Worm (Caenorhabditis elegans) whole organism, young adult: ENCODE results near the gene blos-8.

Experiments used
- B0261.1 ChIP-seq: sonication (generic microtip); optimal IDR thresholded peaks from 2 replicates; lab custom pipeline; 2016; ENCODE audit warnings: mild to moderate bottlenecking, missing genetic modification characterization, moderate library complexity, missing compliant biosample characterization
- C06A6.2 ChIP-seq: fragments of 200-800 bp; sonication (Bioruptor generic); conservative IDR thresholded peaks from 2 replicates; pipeline ENCODE4 v1.3.6; 2022; ENCODE audit warnings: missing genetic modification characterization, missing compliant biosample characterization
- C17E4.6 ChIP-seq: fragments of 200-800 bp; sonication (Bioruptor generic); IDR thresholded peaks from 2 replicates; pipeline ENCODE4 v1.3.6; 2022; ENCODE audit warnings: missing genetic modification reagents, missing genetic modification characterization, missing compliant biosample characterization
- F10E7.11 ChIP-seq: sonication (generic microtip); optimal IDR thresholded peaks from 2 replicates; lab custom pipeline; 2017; ENCODE audit warnings: mild to moderate bottlenecking, missing genetic modification characterization, moderate library complexity, missing compliant biosample characterization
- F23B12.7 ChIP-seq: sonication (generic microtip); optimal IDR thresholded peaks from 2 replicates; lab custom pipeline; 2017; ENCODE audit warnings: missing genetic modification characterization, mild to moderate bottlenecking, missing compliant biosample characterization, antibody characterized with exemption, moderate library complexity; ENCODE audit not compliant: insufficient read depth
- F37B4.10 ChIP-seq: fragments of 200-800 bp; sonication (Bioruptor generic); IDR thresholded peaks from 2 replicates; pipeline ENCODE4 v1.3.6; 2022; ENCODE audit warnings: missing genetic modification characterization, missing compliant biosample characterization
- F55B11.4 ChIP-seq: sonication (generic microtip); optimal IDR thresholded peaks from 2 replicates; lab custom pipeline; 2016; ENCODE audit warnings: missing compliant biosample characterization, missing genetic modification characterization, borderline replicate concordance; ENCODE audit not compliant: insufficient read depth
- F57C9.4 ChIP-seq: sonication (generic microtip); optimal IDR thresholded peaks from 2 replicates; lab custom pipeline; 2017; ENCODE audit warnings: mild to moderate bottlenecking, missing genetic modification characterization, missing compliant biosample characterization
- K11D2.4 ChIP-seq: fragments of 200-800 bp; sonication (Bioruptor generic); IDR thresholded peaks from 2 replicates; pipeline ENCODE4 v1.3.6; 2022; ENCODE audit warnings: missing genetic modification reagents, missing genetic modification characterization, missing compliant biosample characterization
- K12H6.12 ChIP-seq: fragments of 200-800 bp; sonication (Bioruptor generic); optimal IDR thresholded peaks from 2 replicates; lab custom pipeline; 2018; ENCODE audit warnings: mild to moderate bottlenecking, missing genetic modification characterization, missing compliant biosample characterization
- Y79H2A.3 ChIP-seq: fragments of 200-800 bp; sonication (Bioruptor generic); conservative IDR thresholded peaks from 2 replicates; pipeline ENCODE4 v1.3.6; 2022; ENCODE audit warnings: missing genetic modification reagents, missing genetic modification characterization, missing compliant biosample characterization
- akir-1 ChIP-seq: fragments of 200-800 bp; sonication (Bioruptor generic); optimal IDR thresholded peaks from 2 replicates; lab custom pipeline; 2018; ENCODE audit warnings: mild to moderate bottlenecking, missing genetic modification characterization, moderate library complexity, missing compliant biosample characterization
- aptf-2 ChIP-seq: fragments of 200-800 bp; sonication (Bioruptor generic); conservative IDR thresholded peaks from 2 replicates; pipeline ENCODE4 v1.3.6; 2022; ENCODE audit warnings: missing genetic modification reagents, missing genetic modification characterization, missing compliant biosample characterization
- aptf-3 ChIP-seq: fragments of 200-800 bp; sonication (Bioruptor generic); IDR thresholded peaks from 2 replicates; pipeline ENCODE4 v1.3.6; 2022; ENCODE audit warnings: missing genetic modification characterization, missing compliant biosample characterization
- ccch-3 ChIP-seq: fragments of 200-800 bp; sonication (Bioruptor generic); optimal IDR thresholded peaks from 2 replicates; lab custom pipeline; 2018; ENCODE audit warnings: mild to moderate bottlenecking, missing genetic modification characterization, missing compliant biosample characterization
- dox-1 ChIP-seq: fragments of 200-800 bp; sonication (Bioruptor generic); IDR thresholded peaks from 2 replicates; pipeline ENCODE4 v1.3.6; 2022; ENCODE audit warnings: missing genetic modification reagents, missing genetic modification characterization, missing compliant biosample characterization
- efl-1 ChIP-seq: fragments of 150-350 bp; optimal IDR thresholded peaks from 2 replicates; lab custom pipeline; 2014; ENCODE audit warnings: missing biosample characterization, missing genetic modification reagents, missing genetic modification characterization
- fkh-3 ChIP-seq: sonication (generic microtip); optimal IDR thresholded peaks from 2 replicates; lab custom pipeline; 2016; ENCODE audit warnings: mild to moderate bottlenecking, missing genetic modification characterization, missing compliant biosample characterization
- him-1 ChIP-seq: sonication (generic microtip); optimal IDR thresholded peaks from 2 replicates; lab custom pipeline; 2016; ENCODE audit warnings: missing genotype, missing genetic modification reagents, missing genetic modification characterization, missing compliant biosample characterization
- hmg-20 ChIP-seq: fragments of 200-800 bp; sonication (Bioruptor generic); IDR thresholded peaks from 2 replicates; pipeline ENCODE4 v1.3.6; 2022; ENCODE audit warnings: missing genetic modification reagents, missing genetic modification characterization, missing compliant biosample characterization
- hrde-1 ChIP-seq: sonication (generic microtip); optimal IDR thresholded peaks from 2 replicates; lab custom pipeline; 2016; ENCODE audit warnings: missing genetic modification characterization, mild to moderate bottlenecking, missing compliant biosample characterization, moderate library complexity, missing genotype, missing genetic modification reagents, borderline replicate concordance
- lag-1 ChIP-seq: fragments of 200-800 bp; sonication (Bioruptor generic); IDR thresholded peaks from 2 replicates; pipeline ENCODE4 v1.3.6; 2022; ENCODE audit warnings: missing genetic modification reagents, missing genetic modification characterization, missing compliant biosample characterization
- let-526 ChIP-seq: fragments of 200-800 bp; sonication (Bioruptor generic); IDR thresholded peaks from 2 replicates; pipeline ENCODE4 v1.3.6; 2022; ENCODE audit warnings: missing genetic modification reagents, missing genetic modification characterization, missing compliant biosample characterization
- madf-10 ChIP-seq: sonication (generic microtip); optimal IDR thresholded peaks from 2 replicates; lab custom pipeline; 2016; ENCODE audit warnings: mild to moderate bottlenecking, missing genetic modification characterization, missing compliant biosample characterization
- nfyb-1 ChIP-seq: fragments of 200-800 bp; sonication (Bioruptor generic); IDR thresholded peaks from 2 replicates; pipeline ENCODE4 v1.3.6; 2022; ENCODE audit warnings: missing genetic modification reagents, missing genetic modification characterization, missing compliant biosample characterization
- rpc-1 ChIP-seq, 2 experiments: fragments of 150-350 bp in 1 of 2; sonication (generic microtip) in 1 of 2; optimal IDR thresholded peaks; 2 replicates each; lab custom pipeline; 2014 to 2018; ENCODE audit warnings: missing biosample characterization in 1 of 2, missing genetic modification characterization in 1 of 2, missing genetic modification reagents in 1 of 2, missing genotype in 1 of 2
- sptf-2 ChIP-seq: fragments of 200-800 bp; sonication (Bioruptor generic); optimal IDR thresholded peaks from 2 replicates; lab custom pipeline; 2018; ENCODE audit warnings: mild to moderate bottlenecking, missing genetic modification characterization, missing compliant biosample characterization
- unc-130 ChIP-seq: sonication (generic microtip); optimal IDR thresholded peaks from 2 replicates; lab custom pipeline; 2016; ENCODE audit warnings: missing genetic modification reagents, missing genetic modification characterization, missing compliant biosample characterization
- xnd-1 ChIP-seq: sonication (generic microtip); optimal IDR thresholded peaks from 2 replicates; lab custom pipeline; 2016; ENCODE audit warnings: missing genotype, missing genetic modification reagents, missing genetic modification characterization, missing compliant biosample characterization
- ztf-18 ChIP-seq: sonication (generic microtip); optimal IDR thresholded peaks from 2 replicates; lab custom pipeline; 2016; ENCODE audit warnings: missing genotype, mild to moderate bottlenecking, missing genetic modification characterization, missing compliant biosample characterization
- ztf-22 ChIP-seq: fragments of 200-800 bp; sonication (Bioruptor generic); optimal IDR thresholded peaks from 2 replicates; lab custom pipeline; 2018; ENCODE audit warnings: mild to moderate bottlenecking, missing genetic modification characterization, moderate library complexity, missing compliant biosample characterization
- ztf-3 ChIP-seq: fragments of 200-800 bp; sonication (Bioruptor generic); optimal IDR thresholded peaks from 2 replicates; lab custom pipeline; 2018; ENCODE audit warnings: mild to moderate bottlenecking, missing genetic modification characterization, missing compliant biosample characterization

blos-8 gene

ce11 chrX:15430983-15431382 is at the start of gene blos-8:
Gene blos-8, minus strand, starts transcription at chrX:15431198.
- TF ChIP-seq aptf-3: no peak
- TF ChIP-seq dox-1 (GFP tag; lab: Robert Waterston, UW): no peak
- TF ChIP-seq sptf-2: no peak
- TF ChIP-seq F55B11.4 (tag; lab: Kevin White, UChicago): no peak
- TF ChIP-seq C17E4.6: no peak
- TF ChIP-seq K11D2.4 (GFP tag; lab: Robert Waterston, UW): no peak
- no peak for TF ChIP-seq ztf-22 (GFP tag; lab: Kevin White, UChicago)
- TF ChIP-seq hrde-1 (tag; lab: Kevin White, UChicago): no peak
- no peak for TF ChIP-seq B0261.1 (tag; lab: Kevin White, UChicago)
- TF ChIP-seq xnd-1 (tag; lab: Kevin White, UChicago): no peak
- no peak for TF ChIP-seq unc-130 (GFP tag; lab: Kevin White, UChicago)
- no peak for TF ChIP-seq aptf-2 (GFP tag; lab: Robert Waterston, UW)
- no peak for TF ChIP-seq F37B4.10 (GFP tag; lab: Robert Waterston, UW)

- TF ChIP-seq him-1 (tag; lab: Kevin White, UChicago) (no peak), madf-10 (no peak), nfyb-1 (GFP tag; lab: Robert Waterston, UW) (no peak), aptf-3 (no peak), fkh-3 (tag; lab: Kevin White, UChicago) (no peak)
Observed at ce11 chrX:15478717-15479116, 47.7 kb upstream of the blos-8 start, which contains the start of gene gcy-36. Gene gcy-36, plus strand, starts transcription at chrX:15479017.

ce11 chrX:15477309-15477708 is 46.3 kb upstream of the blos-8 start, which contains the start of gene exc-1:
Gene exc-1, minus strand, starts transcription at chrX:15477409.
- TF ChIP-seq ccch-3 (GFP tag; lab: Kevin White, UChicago): no peak
- TF ChIP-seq ztf-3 (GFP tag; lab: Kevin White, UChicago): no peak
- TF ChIP-seq F10E7.11: no peak
- TF ChIP-seq F23B12.7 (tag; lab: Kevin White, UChicago): no peak
- TF ChIP-seq K11D2.4 (GFP tag; lab: Robert Waterston, UW): no peak
- no peak for TF ChIP-seq K12H6.12
- no peak for TF ChIP-seq hmg-20 (GFP tag; lab: Robert Waterston, UW)
- TF ChIP-seq F57C9.4: no peak
- no peak for TF ChIP-seq lag-1 (GFP tag; lab: Robert Waterston, UW)
- no peak for TF ChIP-seq akir-1 (GFP tag; lab: Kevin White, UChicago)
- no peak for TF ChIP-seq let-526
- no peak for TF ChIP-seq rpc-1 (optimal IDR thresholded peaks at IDR 0.05; lab: Kevin White, UChicago)
- no peak for TF ChIP-seq rpc-1 (tag; optimal IDR thresholded peaks at IDR 0.05; lab: Kevin White, UChicago)
- TF ChIP-seq C06A6.2 (GFP tag; lab: Robert Waterston, UW): no peak
- TF ChIP-seq efl-1: no peak
- no peak for TF ChIP-seq Y79H2A.3 (GFP tag; lab: Robert Waterston, UW)
- TF ChIP-seq madf-10: no peak
- TF ChIP-seq ztf-18 (tag; lab: Kevin White, UChicago): no peak

- no peak for TF ChIP-seq C06A6.2 (GFP tag; lab: Robert Waterston, UW)
Observed at ce11 chrX:15469957-15470548, 39.1 kb upstream of the blos-8 start.
